Worm (Caenorhabditis elegans) whole organism, L4/young adult: ENCODE measurements around the gene mtq-2.

Source experiments
- dao-5 ChIP-seq: sonication (generic microtip); optimal IDR thresholded peaks from 2 replicates; lab custom pipeline; 2016; ENCODE audit warnings: missing genotype, missing genetic modification characterization, moderate library complexity, missing compliant biosample characterization
- him-1 ChIP-seq: sonication (generic microtip); optimal IDR thresholded peaks from 2 replicates; lab custom pipeline; 2016; ENCODE audit warnings: missing genotype, missing genetic modification reagents, missing genetic modification characterization, missing compliant biosample characterization

DNA sequence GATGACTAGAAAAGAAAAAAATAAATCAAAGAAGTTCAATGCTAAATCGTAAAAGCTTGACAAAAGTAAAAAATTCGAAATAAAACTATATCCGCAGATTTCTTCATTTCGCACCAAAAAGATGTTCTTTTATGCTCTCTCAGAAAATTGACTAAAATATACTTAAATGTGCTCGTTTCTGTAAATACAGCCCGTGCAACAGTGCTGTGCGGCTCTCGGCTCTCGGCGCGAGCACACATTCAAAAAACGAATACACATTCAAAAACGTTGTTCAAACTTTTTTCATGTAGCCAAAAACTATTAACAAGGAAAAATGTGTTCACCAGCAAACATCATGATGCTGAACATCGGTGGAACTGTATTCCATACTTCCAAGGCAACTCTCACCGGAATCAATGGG is 48.4 kb downstream of the mtq-2 start, which contains the start of gene C40A11.3:
- TF ChIP-seq him-1 (tag; lab: Kevin White, UChicago) (no peak), dao-5 (tag; lab: Kevin White, UChicago) (no peak)
